Fruit fly (Drosophila melanogaster): ENCODE results near the gene CG14969.

CG14969 gene

dm6 chr3L:3343260-3343659, 8.5 kb upstream of the CG14969 start (continued):
- TF ChIP-seq CG13296 (GFP tag; optimal IDR thresholded peaks at IDR 0.05) (peak; percentile 3), CG7987 (GFP tag; optimal IDR thresholded peaks at IDR 0.05) (no peak), CG4854 (GFP tag; optimal IDR thresholded peaks at IDR 0.05) (no peak), dmrt99B (tag; optimal IDR thresholded peaks at IDR 0.05) (peak; percentile 5), H2.0 (GFP tag; IDR thresholded peaks at IDR 0.05) (no peak), CG34376 (GFP tag; optimal IDR thresholded peaks at IDR 0.05) (no peak), Spps (tag; optimal IDR thresholded peaks at IDR 0.05) (no peak), CG34422 (GFP tag; IDR thresholded peaks at IDR 0.05) (no peak), odd (GFP tag; optimal IDR thresholded peaks at IDR 0.05) (no peak), E2f1 (GFP tag; IDR thresholded peaks at IDR 0.05) (no peak), fd3F (GFP tag; optimal IDR thresholded peaks at IDR 0.05) (no peak), nmo (GFP tag; optimal IDR thresholded peaks at IDR 0.05) (peak; percentile 17), vnd (GFP tag; IDR thresholded peaks at IDR 0.05; ENCODE audit: partially characterized antibody) (no peak), CG14667 (GFP tag; IDR thresholded peaks at IDR 0.05) (no peak), Oli (tag; optimal IDR thresholded peaks at IDR 0.05) (peak; percentile 35), sens (GFP tag) (peak; percentile 74), hkb (optimal IDR thresholded peaks at IDR 0.05) (no peak), hkb (GFP tag; IDR thresholded peaks at IDR 0.05) (no peak), bsh (GFP tag; optimal IDR thresholded peaks at IDR 0.05) (peak in 1 of 2 experiments; percentile 10), CG11695 (GFP tag; IDR thresholded peaks at IDR 0.05) (no peak), Hand (GFP tag; optimal IDR thresholded peaks at IDR 0.05) (no peak), disco-r (GFP tag; optimal IDR thresholded peaks at IDR 0.05) (no peak), NfI (GFP tag; optimal IDR thresholded peaks at IDR 0.05) (no peak), CG7786 (GFP tag; optimal IDR thresholded peaks at IDR 0.05) (no peak), CG18262 (tag; optimal IDR thresholded peaks at IDR 0.05) (peak; percentile 15), Deaf1 (tag; optimal IDR thresholded peaks at IDR 0.05) (no peak), CG15269 (tag; optimal IDR thresholded peaks at IDR 0.05) (peak; percentile 39), da (GFP tag; optimal IDR thresholded peaks at IDR 0.05) (no peak), kay (GFP tag; optimal IDR thresholded peaks at IDR 0.05) (no peak), gcm2 (GFP tag; optimal IDR thresholded peaks at IDR 0.05) (no peak), CG1647 (GFP tag; optimal IDR thresholded peaks at IDR 0.05) (no peak), Meics (GFP tag; optimal IDR thresholded peaks at IDR 0.05) (peak; percentile 4), Hr51 (GFP tag; optimal IDR thresholded peaks at IDR 0.05) (peak in 1 of 2 experiments; percentile 56), rib (GFP tag; IDR thresholded peaks at IDR 0.05) (no peak), zfh1 (GFP tag; IDR thresholded peaks at IDR 0.05) (no peak), grau (tag; optimal IDR thresholded peaks at IDR 0.05) (peak; percentile 2), CG7839 (tag; optimal IDR thresholded peaks at IDR 0.05) (peak; percentile 14), Neu2 (GFP tag; optimal IDR thresholded peaks at IDR 0.05; ENCODE audit: borderline replicate concordance) (no peak), tin (GFP tag; optimal IDR thresholded peaks at IDR 0.05) (no peak), CG17361 (GFP tag; IDR thresholded peaks at IDR 0.05) (0 out of 3 replicates have a peak, but pooled peaks have one; percentile 14), zf30C (GFP tag; optimal IDR thresholded peaks at IDR 0.05) (no peak), CG7556 (GFP tag; optimal IDR thresholded peaks at IDR 0.05) (no peak), Sox102F (GFP tag; optimal IDR thresholded peaks at IDR 0.05) (peak; percentile 12), abd-A (tag; optimal IDR thresholded peaks at IDR 0.05) (no peak), CG10267 (tag; optimal IDR thresholded peaks at IDR 0.05) (peak; percentile 5), phol (tag; optimal IDR thresholded peaks at IDR 0.05) (peak; percentile 13), Nf-YA (GFP tag; IDR thresholded peaks at IDR 0.05) (no peak), Fer1 (GFP tag; optimal IDR thresholded peaks at IDR 0.05) (peak; percentile 19), Atf3 (GFP tag; optimal IDR thresholded peaks at IDR 0.05) (no peak), CG2678 (tag; optimal IDR thresholded peaks at IDR 0.05) (peak; percentile 35), CG14965 (GFP tag; optimal IDR thresholded peaks at IDR 0.05; ENCODE audit: borderline replicate concordance) (no peak)
